Fruit fly (Drosophila melanogaster): ENCODE data around the gene CG10738.

The CG10738 gene

DNA sequence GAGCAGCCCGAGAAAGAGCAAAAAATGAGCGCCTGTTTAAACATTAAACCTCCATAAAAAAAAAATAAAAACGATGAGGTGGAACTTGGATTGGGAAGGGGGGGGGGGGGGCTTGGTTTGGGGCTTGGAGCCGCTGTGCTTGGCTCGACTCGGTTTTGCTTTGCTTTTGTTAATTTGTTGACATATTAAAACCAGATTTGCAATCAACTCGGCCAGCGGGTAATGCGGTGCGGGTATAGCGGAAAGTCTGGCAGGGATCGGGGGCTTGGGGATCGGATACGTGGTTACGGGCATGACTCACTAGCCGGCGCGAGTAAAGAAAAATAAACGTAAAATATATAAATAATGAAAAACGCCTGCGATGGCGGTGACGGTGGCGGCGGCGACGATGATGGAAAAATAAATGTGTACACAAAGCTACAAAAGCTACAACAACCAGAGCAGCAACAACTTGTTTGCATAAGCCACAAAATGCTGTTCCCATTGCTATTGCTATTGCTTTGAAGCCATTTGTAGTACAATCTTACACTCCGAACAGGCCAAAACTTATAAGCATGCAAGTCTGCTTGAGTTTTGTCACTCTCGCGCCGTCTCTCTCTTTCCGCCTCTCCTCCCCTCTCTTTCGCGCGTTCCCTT lies 47.3 kb downstream of the CG10738 start (continued):
- TF ChIP-seq Gug (GFP tag; IDR thresholded peaks at IDR 0.05): no peak
- TF ChIP-seq Sox15 (GFP tag; optimal IDR thresholded peaks at IDR 0.05): no peak
- TF ChIP-seq CG11902 (GFP tag; optimal IDR thresholded peaks at IDR 0.05): no peak
- peak; percentile 38 for TF ChIP-seq Ets96B (tag; optimal IDR thresholded peaks at IDR 0.05)
- no peak for TF ChIP-seq CG7368 (GFP tag; optimal IDR thresholded peaks at IDR 0.05)
- TF ChIP-seq CG10631 (GFP tag; optimal IDR thresholded peaks at IDR 0.05): no peak
- TF ChIP-seq fkh (GFP tag; optimal IDR thresholded peaks at IDR 0.05): peak; percentile 80
- peak; percentile 64; the same call in 1 of the 3 replicates for TF ChIP-seq eg (GFP tag; IDR thresholded peaks at IDR 0.05)
- no peak for TF ChIP-seq dac (GFP tag; optimal IDR thresholded peaks at IDR 0.05)
- no peak for TF ChIP-seq achi (GFP tag; optimal IDR thresholded peaks at IDR 0.05)
- TF ChIP-seq svp (GFP tag): peak; percentile 17
- TF ChIP-seq CG6163 (GFP tag; IDR thresholded peaks at IDR 0.05): peak; percentile 56; the same call in 2 of the 3 replicates
- TF ChIP-seq acj6 (GFP tag; optimal IDR thresholded peaks at IDR 0.05): no peak
- no peak for TF ChIP-seq fd85E (GFP tag; optimal IDR thresholded peaks at IDR 0.05)
- TF ChIP-seq Eip78C (GFP tag): peak; percentile 39

- TF ChIP-seq CG11762 (GFP tag; optimal IDR thresholded peaks at IDR 0.05; ENCODE audit: insufficient read depth) (no peak), ss (GFP tag; optimal IDR thresholded peaks at IDR 0.05) (no peak), CG1621 (tag; optimal IDR thresholded peaks at IDR 0.05) (no peak), Eip93F (GFP tag; optimal IDR thresholded peaks at IDR 0.05) (no peak), acj6 (GFP tag; optimal IDR thresholded peaks at IDR 0.05) (no peak), Blimp-1 (GFP tag; optimal IDR thresholded peaks at IDR 0.05) (no peak), dsx (GFP tag; optimal IDR thresholded peaks at IDR 0.05; ENCODE audit: poor library complexity, severe bottlenecking) (no peak), CG6792 (GFP tag; optimal IDR thresholded peaks at IDR 0.05) (no peak), Sox102F (GFP tag; optimal IDR thresholded peaks at IDR 0.05) (no peak), Sox15 (GFP tag; optimal IDR thresholded peaks at IDR 0.05) (no peak), CG3032 (tag; optimal IDR thresholded peaks at IDR 0.05) (no peak), salr (GFP tag; optimal IDR thresholded peaks at IDR 0.05) (no peak), Eip75B (GFP tag; optimal IDR thresholded peaks at IDR 0.05) (no peak), CG10669 (GFP tag; optimal IDR thresholded peaks at IDR 0.05) (no peak), Lpt (GFP tag; optimal IDR thresholded peaks at IDR 0.05) (no peak)
Observed at dm6 chr3L:13499531-13499930, 49.0 kb downstream of the CG10738 start.

DNA sequence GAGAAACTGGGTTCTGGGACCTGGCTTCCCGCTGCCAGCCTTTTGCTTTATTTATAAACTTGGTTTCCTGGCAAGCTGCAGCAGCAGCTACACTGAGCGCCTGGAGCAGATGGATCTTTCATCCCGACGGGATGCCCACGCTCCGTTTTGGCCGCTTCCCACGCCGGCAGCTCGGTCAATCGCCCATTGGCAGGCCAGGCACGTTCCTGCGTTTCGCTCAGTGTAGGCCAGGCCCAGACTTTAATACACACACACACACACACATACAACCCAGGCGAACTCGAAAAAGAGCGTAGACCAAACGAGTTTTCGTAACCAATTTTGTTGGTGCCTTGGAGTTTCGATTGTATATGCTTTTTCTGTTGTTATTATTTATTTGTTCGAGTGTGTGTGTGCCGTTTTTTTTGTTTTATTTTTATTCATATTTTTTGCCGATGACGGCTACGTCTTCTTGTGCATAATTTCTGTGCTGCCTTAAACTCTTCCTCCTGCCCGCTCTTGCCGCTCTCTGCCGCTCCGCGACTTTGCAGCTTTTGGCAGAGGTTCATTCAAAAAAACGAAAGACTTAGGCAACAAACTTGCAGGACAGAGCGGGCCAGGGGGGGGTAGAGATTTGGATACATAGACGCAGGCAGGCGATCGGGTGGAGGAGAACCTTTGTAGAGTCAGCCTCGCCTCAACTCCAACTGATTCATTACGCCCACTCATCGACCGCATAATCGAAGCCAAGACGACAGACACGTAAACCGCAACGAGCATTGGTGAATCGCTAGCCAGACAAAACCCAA lies 49.6 kb downstream of the CG10738 start:
- TF ChIP-seq Eip93F (GFP tag; optimal IDR thresholded peaks at IDR 0.05) (no peak), fd85E (GFP tag; optimal IDR thresholded peaks at IDR 0.05) (no peak), CG11762 (GFP tag; optimal IDR thresholded peaks at IDR 0.05; ENCODE audit: insufficient read depth) (peak; percentile 31), esn (GFP tag; optimal IDR thresholded peaks at IDR 0.05) (peak; percentile 95), CG3032 (tag; optimal IDR thresholded peaks at IDR 0.05) (peak; percentile 85), CG15336 (GFP tag; IDR thresholded peaks at IDR 0.05) (peak; percentile 66), fkh (GFP tag; optimal IDR thresholded peaks at IDR 0.05) (no peak), CG9139 (GFP tag; optimal IDR thresholded peaks at IDR 0.05) (peak; percentile 49), CG32006 (GFP tag; optimal IDR thresholded peaks at IDR 0.05) (peak; percentile 77), Blimp-1 (GFP tag; optimal IDR thresholded peaks at IDR 0.05) (no peak), Lpt (GFP tag; optimal IDR thresholded peaks at IDR 0.05) (peak; percentile 88), CG8119 (GFP tag; IDR thresholded peaks at IDR 0.05) (peak; percentile 66), CG8632 (GFP tag; optimal IDR thresholded peaks at IDR 0.05) (peak; percentile 60), CG6792 (GFP tag; optimal IDR thresholded peaks at IDR 0.05) (peak; percentile 82), CG11294 (GFP tag; IDR thresholded peaks at IDR 0.05) (peak; percentile 59; the same call in 1 of the 2 replicates), CG7368 (GFP tag; optimal IDR thresholded peaks at IDR 0.05) (no peak), fd59A (GFP tag; optimal IDR thresholded peaks at IDR 0.05) (peak; percentile 84), Sox102F (GFP tag; optimal IDR thresholded peaks at IDR 0.05) (peak; percentile 82), achi (GFP tag; optimal IDR thresholded peaks at IDR 0.05) (no peak), CG10631 (GFP tag; optimal IDR thresholded peaks at IDR 0.05) (no peak), CG6276 (GFP tag; optimal IDR thresholded peaks at IDR 0.05) (no peak), Eip78C (GFP tag) (peak; percentile 93), net (GFP tag; optimal IDR thresholded peaks at IDR 0.05) (peak; percentile 77), CG1621 (tag; optimal IDR thresholded peaks at IDR 0.05) (peak; percentile 81), svp (GFP tag) (no peak), Sox15 (GFP tag; optimal IDR thresholded peaks at IDR 0.05) (peak; percentile 39), lz (GFP tag; optimal IDR thresholded peaks at IDR 0.05) (peak; percentile 87), vri (GFP tag; optimal IDR thresholded peaks at IDR 0.05) (no peak), Eip75B (GFP tag; optimal IDR thresholded peaks at IDR 0.05) (peak; percentile 90), OdsH (GFP tag; optimal IDR thresholded peaks at IDR 0.05) (no peak), Sox14 (GFP tag; optimal IDR thresholded peaks at IDR 0.05) (peak; percentile 87), eg (GFP tag; IDR thresholded peaks at IDR 0.05) (peak; percentile 77), dsx (GFP tag; optimal IDR thresholded peaks at IDR 0.05; ENCODE audit: poor library complexity, severe bottlenecking) (peak; percentile 97)
